Worm (Caenorhabditis elegans): ENCODE results near the gene aagr-3.

Gene aagr-3

DNA sequence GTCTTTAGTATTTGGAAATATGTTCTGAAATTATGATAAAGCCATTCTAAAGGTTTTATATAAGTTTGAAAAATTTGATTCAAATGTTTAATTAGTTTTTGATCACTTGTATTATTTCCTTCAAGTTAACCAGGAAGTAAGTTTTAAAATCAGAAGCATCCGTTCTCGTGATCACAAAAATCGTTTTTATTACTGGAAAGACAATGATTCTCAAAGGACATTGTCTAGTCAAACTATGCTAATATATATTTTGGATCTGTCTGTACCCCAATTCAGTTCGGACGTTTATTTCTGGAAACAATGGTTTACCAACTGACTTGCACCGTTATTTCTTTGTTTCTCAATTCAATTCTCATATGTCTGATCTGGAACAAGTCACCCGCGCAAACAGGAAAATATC is 12.9 kb downstream of the aagr-3 start, which contains the start of gene str-188:
TSS of gene str-188 (plus strand) at position 301 of the 400 bp plus-strand sequence.
- TF ChIP-seq ceh-36 (tag; optimal IDR thresholded peaks at IDR 0.05) (no peak), pes-1 (GFP tag; IDR thresholded peaks at IDR 0.05) (no peak), tra-4 (tag; optimal IDR thresholded peaks at IDR 0.05) (no peak), F13C5.2 (tag; optimal IDR thresholded peaks at IDR 0.05) (no peak), ets-7 (tag; optimal IDR thresholded peaks at IDR 0.05) (no peak), scrt-1 (GFP tag; IDR thresholded peaks at IDR 0.05) (no peak), sea-1 (GFP tag; conservative IDR thresholded peaks at IDR 0.05) (no peak), hmbx-1 (tag; optimal IDR thresholded peaks at IDR 0.05) (no peak), aly-1 (tag; optimal IDR thresholded peaks at IDR 0.05) (no peak), hmg-4 (GFP tag; optimal IDR thresholded peaks at IDR 0.05) (no peak), ama-1 (optimal IDR thresholded peaks at IDR 0.05) (no peak), hnd-1 (tag; optimal IDR thresholded peaks at IDR 0.05) (no peak), tbx-37 (GFP tag; conservative IDR thresholded peaks at IDR 0.05) (no peak), ceh-13 (GFP tag; optimal IDR thresholded peaks at IDR 0.05) (no peak)

DNA sequence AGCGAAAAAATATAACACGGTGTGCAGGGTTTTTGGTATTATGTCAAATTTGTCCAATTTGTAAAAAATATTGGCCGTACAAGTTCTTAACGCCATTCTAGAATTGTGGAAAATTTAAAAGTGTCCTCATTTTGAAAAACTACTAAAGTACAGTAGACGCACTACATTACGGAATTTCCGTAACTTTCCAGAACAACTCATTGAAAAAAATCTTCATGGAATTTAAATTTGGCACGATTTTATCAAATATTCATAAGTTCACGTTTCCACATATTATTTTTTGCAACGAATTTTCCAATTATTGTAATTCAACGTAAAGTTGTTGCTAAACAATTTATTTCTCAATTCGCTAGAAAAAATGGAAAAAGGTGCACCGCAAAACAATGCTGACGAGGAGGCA is 14.4 kb downstream of the aagr-3 start, which contains the start of gene F40F9.3:
TSS of gene F40F9.3 (plus strand) at position 301 of the 400 bp plus-strand sequence.
- TF ChIP-seq tra-4 (tag; optimal IDR thresholded peaks at IDR 0.05) (no peak), tbx-37 (GFP tag; conservative IDR thresholded peaks at IDR 0.05) (no peak), F13C5.2 (tag; optimal IDR thresholded peaks at IDR 0.05) (no peak), ceh-13 (GFP tag; optimal IDR thresholded peaks at IDR 0.05) (no peak), tbx-11 (GFP tag; IDR thresholded peaks at IDR 0.05) (no peak), hmbx-1 (tag; optimal IDR thresholded peaks at IDR 0.05) (no peak)

DNA sequence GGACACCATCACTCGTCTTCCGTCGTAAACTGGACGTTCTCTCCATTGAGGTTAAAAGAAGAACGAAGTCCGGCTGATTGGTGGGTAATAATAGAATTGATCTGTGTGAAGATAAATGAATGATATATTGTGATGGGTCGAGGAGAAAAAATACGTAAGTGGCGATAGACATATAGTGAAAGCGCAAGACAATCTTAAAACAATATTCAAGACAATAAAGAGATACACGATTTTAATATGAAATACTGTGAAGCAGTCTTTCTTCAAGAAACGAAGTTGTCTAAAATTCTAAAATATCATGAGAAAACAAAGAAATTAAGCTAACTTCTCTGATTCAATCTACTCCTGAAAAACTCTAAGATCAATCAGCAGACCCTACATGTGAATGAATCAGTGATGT is 15.8 kb downstream of the aagr-3 start, which contains the start of gene F40F9.10:
TSS of gene F40F9.10 (minus strand) at position 101 of the 400 bp plus-strand sequence.
- TF ChIP-seq hnd-1 (tag; optimal IDR thresholded peaks at IDR 0.05) (no peak), sea-1 (GFP tag; conservative IDR thresholded peaks at IDR 0.05) (no peak), hmg-4 (GFP tag; optimal IDR thresholded peaks at IDR 0.05) (no peak), tbx-37 (GFP tag; conservative IDR thresholded peaks at IDR 0.05) (no peak), ceh-36 (tag; optimal IDR thresholded peaks at IDR 0.05) (no peak), flt-1 (GFP tag; IDR thresholded peaks at IDR 0.05) (no peak), hmbx-1 (tag; optimal IDR thresholded peaks at IDR 0.05) (no peak), ceh-13 (GFP tag; optimal IDR thresholded peaks at IDR 0.05) (no peak), tbx-11 (GFP tag; IDR thresholded peaks at IDR 0.05) (no peak), pes-1 (GFP tag; IDR thresholded peaks at IDR 0.05) (no peak), aly-1 (tag; optimal IDR thresholded peaks at IDR 0.05) (no peak), ama-1 (optimal IDR thresholded peaks at IDR 0.05) (no peak), tra-4 (tag; optimal IDR thresholded peaks at IDR 0.05) (no peak), ets-7 (tag; optimal IDR thresholded peaks at IDR 0.05) (no peak), B0310.2 (tag; optimal IDR thresholded peaks at IDR 0.05) (no peak), F13C5.2 (tag; optimal IDR thresholded peaks at IDR 0.05) (no peak), scrt-1 (GFP tag; IDR thresholded peaks at IDR 0.05) (no peak)

DNA sequence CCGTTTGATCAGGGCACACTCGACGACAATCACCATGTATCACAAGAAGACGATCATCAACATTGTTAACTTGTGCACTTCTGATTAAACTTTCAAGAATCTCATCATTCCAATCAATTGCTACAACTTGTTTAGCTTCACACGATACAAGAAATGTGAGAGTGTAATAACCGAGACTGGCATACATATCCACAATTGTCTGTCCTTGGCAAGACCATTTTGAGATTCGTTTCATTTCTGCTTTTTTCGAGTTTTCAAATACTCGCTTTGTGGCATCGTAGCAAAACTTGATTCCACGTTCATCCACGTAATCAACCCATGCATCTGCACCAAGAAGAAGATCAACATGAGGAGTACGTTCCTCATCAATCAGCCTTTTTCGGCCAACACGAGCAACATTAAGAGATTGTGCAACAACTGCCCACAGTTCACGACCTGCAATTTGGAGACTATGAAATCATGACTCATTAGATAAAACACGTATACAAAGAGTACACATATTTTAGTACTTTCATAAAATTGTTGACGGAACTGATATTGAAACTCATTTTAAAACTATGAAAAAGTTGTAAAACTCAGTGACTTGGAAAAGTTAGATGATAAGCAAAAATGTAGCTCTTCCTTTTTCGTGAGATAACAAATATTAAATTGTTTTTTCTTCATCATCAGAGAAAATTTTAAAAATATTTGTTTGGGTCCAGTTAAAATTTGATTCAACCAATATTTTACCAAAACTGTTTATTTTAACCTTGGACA is 16.7 kb downstream of the aagr-3 start:
- TF ChIP-seq sea-1 (GFP tag; conservative IDR thresholded peaks at IDR 0.05) (no peak), tbx-11 (GFP tag; IDR thresholded peaks at IDR 0.05) (no peak), ceh-36 (tag; optimal IDR thresholded peaks at IDR 0.05) (no peak), hnd-1 (tag; optimal IDR thresholded peaks at IDR 0.05) (no peak), tra-4 (tag; optimal IDR thresholded peaks at IDR 0.05) (no peak)

DNA sequence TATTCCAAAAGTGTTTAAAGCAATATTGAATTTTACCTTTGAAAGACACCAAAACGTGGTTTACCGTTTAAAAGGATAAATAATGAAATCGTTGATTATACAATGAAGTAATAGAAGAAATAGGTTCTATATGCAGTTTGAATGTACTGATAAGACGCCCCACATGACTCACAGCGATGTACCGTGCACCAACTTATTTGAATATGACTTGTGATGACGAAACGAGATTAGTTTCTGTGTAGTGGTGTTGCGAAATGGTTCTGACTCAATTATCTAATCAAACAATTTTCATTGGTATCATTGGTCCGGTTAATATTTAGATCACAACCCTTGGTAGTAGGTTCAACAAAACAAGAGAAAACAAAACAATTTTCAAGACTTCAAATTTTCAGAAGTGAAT is 18.1 kb downstream of the aagr-3 start:
- TF ChIP-seq hmg-4 (GFP tag; optimal IDR thresholded peaks at IDR 0.05) (no peak), tbx-37 (GFP tag; conservative IDR thresholded peaks at IDR 0.05) (no peak), aly-1 (tag; optimal IDR thresholded peaks at IDR 0.05) (no peak), sea-1 (GFP tag; conservative IDR thresholded peaks at IDR 0.05) (no peak), flt-1 (GFP tag; IDR thresholded peaks at IDR 0.05) (no peak), ceh-13 (GFP tag; optimal IDR thresholded peaks at IDR 0.05) (no peak), ets-7 (tag; optimal IDR thresholded peaks at IDR 0.05) (no peak), ceh-36 (tag; optimal IDR thresholded peaks at IDR 0.05) (no peak), B0310.2 (tag; optimal IDR thresholded peaks at IDR 0.05) (no peak)

DNA sequence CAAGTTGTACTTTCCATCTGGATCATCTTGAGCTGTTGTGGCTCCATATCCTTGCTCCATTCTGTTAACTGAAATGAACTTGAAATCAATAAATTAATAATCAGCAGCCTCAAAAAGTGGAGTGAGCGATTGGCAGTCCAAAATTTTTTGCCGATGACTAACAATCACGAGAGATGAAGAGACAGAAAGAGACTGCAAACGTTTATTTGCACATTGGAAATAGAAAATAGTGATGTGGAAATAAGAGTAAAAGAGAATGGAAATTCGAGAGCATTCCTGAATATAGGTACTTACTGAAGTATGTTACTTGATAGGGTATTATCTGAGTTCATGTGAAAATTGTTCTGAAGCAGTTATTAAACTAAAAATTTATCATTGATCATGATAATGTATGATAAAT is 19.6 kb downstream of the aagr-3 start, which contains the start of gene tag-120:
TSS of gene tag-120 (minus strand) at position 68 of the 400 bp plus-strand sequence.
- TF ChIP-seq tbx-11 (GFP tag; IDR thresholded peaks at IDR 0.05) (no peak), ceh-13 (GFP tag; optimal IDR thresholded peaks at IDR 0.05) (no peak), tra-4 (tag; optimal IDR thresholded peaks at IDR 0.05) (no peak), pes-1 (GFP tag; IDR thresholded peaks at IDR 0.05) (no peak), hmbx-1 (tag; optimal IDR thresholded peaks at IDR 0.05) (no peak), ama-1 (optimal IDR thresholded peaks at IDR 0.05) (no peak), ceh-36 (tag; optimal IDR thresholded peaks at IDR 0.05) (no peak), hnd-1 (tag; optimal IDR thresholded peaks at IDR 0.05) (no peak), hmg-4 (GFP tag; optimal IDR thresholded peaks at IDR 0.05) (no peak), sea-1 (GFP tag; conservative IDR thresholded peaks at IDR 0.05) (no peak), flt-1 (GFP tag; IDR thresholded peaks at IDR 0.05) (no peak), scrt-1 (GFP tag; IDR thresholded peaks at IDR 0.05) (no peak), B0310.2 (tag; optimal IDR thresholded peaks at IDR 0.05) (no peak), ets-7 (tag; optimal IDR thresholded peaks at IDR 0.05) (no peak)

DNA sequence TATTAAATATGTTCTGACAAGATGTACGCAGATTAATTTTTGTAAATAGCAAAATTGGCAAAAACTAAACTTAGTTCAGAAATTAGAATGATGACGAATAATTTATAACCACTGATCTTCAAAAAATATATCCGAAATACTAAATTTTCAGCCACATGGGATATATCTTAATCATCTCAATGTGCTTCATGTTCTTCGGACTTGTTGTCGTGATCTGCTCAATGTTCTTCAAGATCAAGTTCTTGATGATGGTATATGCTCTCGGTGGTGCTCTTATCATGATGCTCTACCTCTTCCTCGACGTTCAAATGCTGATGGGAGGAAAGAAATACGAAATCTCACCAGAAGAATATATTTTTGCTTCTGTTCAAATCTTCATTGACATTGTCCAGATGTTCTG is 22.7 kb downstream of the aagr-3 start:
- TF ChIP-seq ceh-36 (tag; optimal IDR thresholded peaks at IDR 0.05) (no peak), ceh-13 (GFP tag; optimal IDR thresholded peaks at IDR 0.05) (no peak), hmbx-1 (tag; optimal IDR thresholded peaks at IDR 0.05) (no peak)

DNA sequence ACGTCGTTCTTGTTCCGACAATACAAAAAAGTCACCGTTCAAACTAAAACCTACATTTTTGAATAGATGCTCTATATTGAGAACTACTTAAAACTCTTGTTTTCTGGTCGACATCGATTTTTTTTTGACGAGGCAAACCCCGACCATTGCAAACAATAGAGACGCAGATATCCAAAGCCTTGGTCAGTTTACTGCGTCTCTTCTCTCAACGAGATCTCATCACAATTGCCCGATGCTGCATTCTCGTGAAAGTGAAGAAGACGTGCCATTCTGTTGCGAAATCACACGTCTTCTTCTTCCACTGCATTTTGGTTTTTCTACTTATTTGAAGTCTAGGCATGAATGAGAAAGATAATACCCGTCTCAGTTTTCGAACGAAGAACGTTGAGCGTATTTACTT is 24.9 kb downstream of the aagr-3 start:
- TF ChIP-seq scrt-1 (GFP tag; IDR thresholded peaks at IDR 0.05): no peak
- TF ChIP-seq hnd-1 (tag; optimal IDR thresholded peaks at IDR 0.05): no peak
- no peak for TF ChIP-seq ceh-13 (GFP tag; optimal IDR thresholded peaks at IDR 0.05)
- TF ChIP-seq tbx-11 (GFP tag; IDR thresholded peaks at IDR 0.05): no peak
- no peak for TF ChIP-seq hmbx-1 (tag; optimal IDR thresholded peaks at IDR 0.05)
- no peak for TF ChIP-seq F13C5.2 (tag; optimal IDR thresholded peaks at IDR 0.05)
- TF ChIP-seq hmg-4 (GFP tag; optimal IDR thresholded peaks at IDR 0.05): no peak
- TF ChIP-seq tbx-37 (GFP tag; conservative IDR thresholded peaks at IDR 0.05): no peak
- no peak for TF ChIP-seq sea-1 (GFP tag; conservative IDR thresholded peaks at IDR 0.05)
- no peak for TF ChIP-seq ets-7 (tag; optimal IDR thresholded peaks at IDR 0.05)
- TF ChIP-seq aly-1 (tag; optimal IDR thresholded peaks at IDR 0.05): no peak
- TF ChIP-seq ama-1 (optimal IDR thresholded peaks at IDR 0.05): no peak
- no peak for TF ChIP-seq flt-1 (GFP tag; IDR thresholded peaks at IDR 0.05)
- TF ChIP-seq B0310.2 (tag; optimal IDR thresholded peaks at IDR 0.05): no peak
- no peak for TF ChIP-seq ceh-36 (tag; optimal IDR thresholded peaks at IDR 0.05)
- no peak for TF ChIP-seq tra-4 (tag; optimal IDR thresholded peaks at IDR 0.05)
- TF ChIP-seq pes-1 (GFP tag; IDR thresholded peaks at IDR 0.05): no peak
